Fruit fly (Drosophila melanogaster): Measurements from ENCODE around the gene Mettl14.
A peak's percentile ranks its signal among the peaks of the same experiment; 100 is the strongest.

The Mettl14 gene

dm6 chr2L:8307817-8308551, at the start of gene Mettl14, which contains the start of gene Ostgamma (continued):
- TF ChIP-seq Mad (GFP tag; optimal IDR thresholded peaks at IDR 0.05): no peak
- TF ChIP-seq CG7839 (tag; optimal IDR thresholded peaks at IDR 0.05): no peak
- no peak for TF ChIP-seq Ravus (GFP tag; IDR thresholded peaks at IDR 0.05)
- no peak for TF ChIP-seq CG8290 (GFP tag; optimal IDR thresholded peaks at IDR 0.05)
- TF ChIP-seq CG8290 (tag; optimal IDR thresholded peaks at IDR 0.05): no peak
- peak; percentile 36; the same call in 1 of the 3 replicates for TF ChIP-seq CG17361 (GFP tag; IDR thresholded peaks at IDR 0.05)
- peak; percentile 31 for TF ChIP-seq CG18262 (tag; optimal IDR thresholded peaks at IDR 0.05)
- TF ChIP-seq row (GFP tag; IDR thresholded peaks at IDR 0.05): peak; percentile 70
- no peak for TF ChIP-seq stc (GFP tag; IDR thresholded peaks at IDR 0.05)
- TF ChIP-seq Ets65A (GFP tag): no peak
- TF ChIP-seq CG17568 (GFP tag; optimal IDR thresholded peaks at IDR 0.05): no peak
- peak; percentile 46 for TF ChIP-seq nmo (GFP tag; optimal IDR thresholded peaks at IDR 0.05)
- no peak for TF ChIP-seq sens-2 (GFP tag; IDR thresholded peaks at IDR 0.05)
- peak; percentile 43 for TF ChIP-seq CG8924 (tag; optimal IDR thresholded peaks at IDR 0.05)
- TF ChIP-seq CG15479 (GFP tag; optimal IDR thresholded peaks at IDR 0.05): no peak
- TF ChIP-seq tll (GFP tag; optimal IDR thresholded peaks at IDR 0.05): no peak
- TF ChIP-seq kay (GFP tag; optimal IDR thresholded peaks at IDR 0.05): no peak
- TF ChIP-seq tap (tag; optimal IDR thresholded peaks at IDR 0.05): no peak
- TF ChIP-seq CG11723 (GFP tag; optimal IDR thresholded peaks at IDR 0.05): no peak
- TF ChIP-seq toy (GFP tag; IDR thresholded peaks at IDR 0.05): no peak
- TF ChIP-seq Dfd (GFP tag; optimal IDR thresholded peaks at IDR 0.05): no peak
- TF ChIP-seq CG17385 (GFP tag; optimal IDR thresholded peaks at IDR 0.05): peak; percentile 18
- TF ChIP-seq CG30403 (GFP tag; optimal IDR thresholded peaks at IDR 0.05): peak; percentile 44
- no peak for TF ChIP-seq CG11560 (tag; IDR thresholded peaks at IDR 0.05)
- no peak for TF ChIP-seq CG10959 (GFP tag; IDR thresholded peaks at IDR 0.05)
- TF ChIP-seq CG3847 (GFP tag; IDR thresholded peaks at IDR 0.05): no peak
- TF ChIP-seq CG2120 (GFP tag; optimal IDR thresholded peaks at IDR 0.05): peak; percentile 34
- TF ChIP-seq CG3163 (GFP tag; optimal IDR thresholded peaks at IDR 0.05): no peak
- no peak for TF ChIP-seq seq (GFP tag; IDR thresholded peaks at IDR 0.05)
- TF ChIP-seq HmgD (GFP tag; optimal IDR thresholded peaks at IDR 0.05): no peak
- TF ChIP-seq MBD-R2 (GFP tag; IDR thresholded peaks at IDR 0.05): peak; percentile 52
- TF ChIP-seq Myb (GFP tag; optimal IDR thresholded peaks at IDR 0.05): no peak
- TF ChIP-seq tio (GFP tag; optimal IDR thresholded peaks at IDR 0.05): no peak
- peak; percentile 19 for TF ChIP-seq phol (tag; optimal IDR thresholded peaks at IDR 0.05)
- peak; percentile 41 for TF ChIP-seq CG17829 (tag; optimal IDR thresholded peaks at IDR 0.05)
- no peak for TF ChIP-seq gce (GFP tag; IDR thresholded peaks at IDR 0.05)
- no peak for TF ChIP-seq CG12744 (GFP tag; optimal IDR thresholded peaks at IDR 0.05)
- no peak for TF ChIP-seq HLH3B (GFP tag; IDR thresholded peaks at IDR 0.05)
- no peak for TF ChIP-seq CG1647 (GFP tag; optimal IDR thresholded peaks at IDR 0.05)
- no peak for TF ChIP-seq CG15514 (GFP tag; optimal IDR thresholded peaks at IDR 0.05)
- no peak for TF ChIP-seq CG12299 (tag; optimal IDR thresholded peaks at IDR 0.05)
- TF ChIP-seq D (optimal IDR thresholded peaks at IDR 0.05): no peak
- TF ChIP-seq D (GFP tag; optimal IDR thresholded peaks at IDR 0.05): no peak
- no peak for TF ChIP-seq CG8089 (GFP tag; optimal IDR thresholded peaks at IDR 0.05)
- no peak for TF ChIP-seq fd102C (GFP tag; optimal IDR thresholded peaks at IDR 0.05)
- TF ChIP-seq lab (GFP tag; optimal IDR thresholded peaks at IDR 0.05): no peak
- no peak for TF ChIP-seq cato (GFP tag; optimal IDR thresholded peaks at IDR 0.05; ENCODE audit: borderline replicate concordance)
- TF ChIP-seq shn (GFP tag; optimal IDR thresholded peaks at IDR 0.05): no peak
- no peak for TF ChIP-seq CG6272 (GFP tag; IDR thresholded peaks at IDR 0.05)
- no peak for TF ChIP-seq HmgZ (tag; optimal IDR thresholded peaks at IDR 0.05)
- no peak for TF ChIP-seq sima (GFP tag; optimal IDR thresholded peaks at IDR 0.05)
- TF ChIP-seq Max (GFP tag; optimal IDR thresholded peaks at IDR 0.05): peak; percentile 16
